Worm (Caenorhabditis elegans) whole organism, late embryonic: ENCODE data around the gene flp-17.

Experiments
- C38D4.7 ChIP-seq: fragments of 200-800 bp; sonication (Bioruptor generic); optimal IDR thresholded peaks from 2 replicates; lab custom pipeline; 2018; ENCODE audit warnings: mild to moderate bottlenecking, missing genetic modification characterization, moderate library complexity, missing compliant biosample characterization
- F13H6.1 ChIP-seq: sonication (generic microtip); optimal IDR thresholded peaks from 2 replicates; lab custom pipeline; 2016; ENCODE audit warnings: missing genetic modification characterization, missing compliant biosample characterization
- K02D7.2 ChIP-seq: sonication (generic microtip); optimal IDR thresholded peaks from 2 replicates; lab custom pipeline; 2017; ENCODE audit warnings: mild to moderate bottlenecking, missing genetic modification characterization, missing compliant biosample characterization
- K09A11.1 ChIP-seq: sonication (generic microtip); optimal IDR thresholded peaks from 2 replicates; lab custom pipeline; 2017; ENCODE audit warnings: antibody characterized with exemption, mild to moderate bottlenecking, missing genetic modification characterization, missing compliant biosample characterization; ENCODE audit not compliant: insufficient read depth
- Y22D7AL.16 ChIP-seq: sonication (generic microtip); optimal IDR thresholded peaks from 2 replicates; lab custom pipeline; 2016; ENCODE audit warnings: missing genetic modification characterization, missing compliant biosample characterization
- ceh-18 ChIP-seq: sonication (generic microtip); optimal IDR thresholded peaks from 2 replicates; lab custom pipeline; 2016; ENCODE audit warnings: missing genetic modification characterization, missing compliant biosample characterization
- ceh-2 ChIP-seq: sonication (generic microtip); optimal IDR thresholded peaks from 2 replicates; lab custom pipeline; 2016; ENCODE audit warnings: missing genotype, missing genetic modification characterization, missing compliant biosample characterization
- ceh-24 ChIP-seq: sonication (generic microtip); optimal IDR thresholded peaks from 2 replicates; lab custom pipeline; 2016; ENCODE audit warnings: mild to moderate bottlenecking, missing genetic modification characterization, missing compliant biosample characterization
- ceh-30 ChIP-seq: fragments of 150-350 bp; optimal IDR thresholded peaks from 2 replicates; lab custom pipeline; 2014; ENCODE audit warnings: missing biosample characterization, missing genetic modification characterization
- ceh-31 ChIP-seq: sonication (generic microtip); optimal IDR thresholded peaks from 2 replicates; lab custom pipeline; 2016; ENCODE audit warnings: missing genetic modification characterization, missing compliant biosample characterization
- ceh-45 ChIP-seq: fragments of 200-800 bp; sonication (Bioruptor generic); IDR thresholded peaks from 2 replicates; pipeline ENCODE4 v1.3.6; 2022; ENCODE audit warnings: missing genetic modification reagents, missing genetic modification characterization, missing compliant biosample characterization
- ceh-9 ChIP-seq: sonication (generic microtip); optimal IDR thresholded peaks from 2 replicates; lab custom pipeline; 2016; ENCODE audit warnings: mild to moderate bottlenecking, missing genetic modification characterization, inconsistent platforms, missing compliant biosample characterization
- che-1 ChIP-seq: sonication (generic microtip); optimal IDR thresholded peaks from 2 replicates; lab custom pipeline; 2016; ENCODE audit warnings: mild to moderate bottlenecking, missing genetic modification characterization, missing compliant biosample characterization
- dmd-4 ChIP-seq: sonication (generic microtip); optimal IDR thresholded peaks from 2 replicates; lab custom pipeline; 2016; ENCODE audit warnings: borderline replicate concordance, missing genetic modification characterization, missing compliant biosample characterization
- elt-2 ChIP-seq: sonication (generic microtip); optimal IDR thresholded peaks from 2 replicates; lab custom pipeline; 2016; ENCODE audit warnings: missing genetic modification reagents, missing genetic modification characterization, missing compliant biosample characterization
- ets-4 ChIP-seq: sonication (generic microtip); optimal IDR thresholded peaks from 2 replicates; lab custom pipeline; 2016; ENCODE audit warnings: missing genetic modification characterization, missing compliant biosample characterization
- eyg-1 ChIP-seq: sonication (generic microtip); optimal IDR thresholded peaks from 2 replicates; lab custom pipeline; 2016; ENCODE audit warnings: missing genotype, missing genetic modification characterization, missing compliant biosample characterization
- fkh-10 ChIP-seq: fragments of 150-350 bp; optimal IDR thresholded peaks from 2 replicates; lab custom pipeline; 2014; ENCODE audit warnings: missing biosample characterization, missing genetic modification reagents, missing genetic modification characterization
- fkh-6 ChIP-seq: sonication (generic microtip); optimal IDR thresholded peaks from 2 replicates; lab custom pipeline; 2016; ENCODE audit warnings: missing genetic modification characterization, missing compliant biosample characterization
- gmeb-2 ChIP-seq: sonication (generic microtip); optimal IDR thresholded peaks from 2 replicates; lab custom pipeline; 2016; ENCODE audit warnings: missing genetic modification characterization, inconsistent platforms, missing compliant biosample characterization
- hlh-13 ChIP-seq: fragments of 200-800 bp; sonication (Bioruptor generic); optimal IDR thresholded peaks from 2 replicates; lab custom pipeline; 2018; ENCODE audit warnings: mild to moderate bottlenecking, missing genetic modification characterization, missing compliant biosample characterization
- hlh-15 ChIP-seq: sonication (generic microtip); optimal IDR thresholded peaks from 2 replicates; lab custom pipeline; 2016; ENCODE audit warnings: missing genetic modification characterization, missing compliant biosample characterization
- hlh-6 ChIP-seq: sonication (generic microtip); optimal IDR thresholded peaks from 2 replicates; lab custom pipeline; 2016; ENCODE audit warnings: missing genotype, missing genetic modification characterization, missing compliant biosample characterization
- hlh-8 ChIP-seq: sonication (generic microtip); optimal IDR thresholded peaks from 2 replicates; lab custom pipeline; 2016; ENCODE audit warnings: missing genotype, missing genetic modification characterization, missing compliant biosample characterization
- lim-6 ChIP-seq: sonication (generic microtip); optimal IDR thresholded peaks from 2 replicates; lab custom pipeline; 2016; ENCODE audit warnings: missing genetic modification characterization, missing compliant biosample characterization
- lin-11 ChIP-seq: fragments of 200-800 bp; sonication (Bioruptor generic); optimal IDR thresholded peaks from 2 replicates; lab custom pipeline; 2018; ENCODE audit warnings: mild to moderate bottlenecking, missing genetic modification characterization, missing compliant biosample characterization
- madf-2 ChIP-seq: sonication (generic microtip); optimal IDR thresholded peaks from 2 replicates; lab custom pipeline; 2017; ENCODE audit warnings: missing genetic modification characterization, missing compliant biosample characterization
- nhr-232 ChIP-seq: sonication (generic microtip); optimal IDR thresholded peaks from 2 replicates; lab custom pipeline; 2016; ENCODE audit warnings: missing genetic modification characterization, missing compliant biosample characterization
- odd-2 ChIP-seq: sonication (generic microtip); optimal IDR thresholded peaks from 2 replicates; lab custom pipeline; 2017; ENCODE audit warnings: antibody characterized with exemption, mild to moderate bottlenecking, missing genetic modification characterization, missing compliant biosample characterization
- pag-3 ChIP-seq: sonication (generic microtip); optimal IDR thresholded peaks from 2 replicates; lab custom pipeline; 2016; ENCODE audit warnings: missing compliant biosample characterization, missing genetic modification characterization, borderline replicate concordance
- pat-9 ChIP-seq: fragments of 200-800 bp; sonication (Bioruptor generic); optimal IDR thresholded peaks from 2 replicates; lab custom pipeline; 2018; ENCODE audit warnings: mild to moderate bottlenecking, missing genetic modification characterization, moderate library complexity, missing compliant biosample characterization
- pax-1 ChIP-seq: fragments of 150-350 bp; optimal IDR thresholded peaks from 2 replicates; lab custom pipeline; 2014; ENCODE audit warnings: missing biosample characterization, missing genetic modification characterization
- pha-2 ChIP-seq: sonication (generic microtip); optimal IDR thresholded peaks from 2 replicates; lab custom pipeline; 2017; ENCODE audit warnings: mild to moderate bottlenecking, missing genetic modification characterization, missing compliant biosample characterization
- pha-4 ChIP-seq: fragments of 150-350 bp; optimal IDR thresholded peaks from 2 replicates; lab custom pipeline; 2018; ENCODE audit warnings: missing biosample characterization, missing genetic modification reagents, missing genetic modification characterization
- pqm-1 ChIP-seq: sonication (generic microtip); optimal IDR thresholded peaks from 2 replicates; lab custom pipeline; 2016; ENCODE audit warnings: missing genetic modification characterization, missing compliant biosample characterization
- pros-1 ChIP-seq: fragments of 150-350 bp; optimal IDR thresholded peaks from 2 replicates; lab custom pipeline; 2014; ENCODE audit warnings: missing biosample characterization, missing genetic modification reagents, missing genetic modification characterization
- sox-2 ChIP-seq: fragments of 200-800 bp; sonication (Bioruptor generic); IDR thresholded peaks from 2 replicates; pipeline ENCODE4 v1.3.6; 2022; ENCODE audit warnings: missing genetic modification reagents, missing genetic modification characterization, missing compliant biosample characterization
- tbx-2 ChIP-seq: sonication (generic microtip); optimal IDR thresholded peaks from 2 replicates; lab custom pipeline; 2016; ENCODE audit warnings: missing genetic modification characterization, missing compliant biosample characterization
- unc-3 ChIP-seq, 2 experiments: fragments of 200-800 bp in 1 of 2; sonication (Bioruptor generic) in 1 of 2; sonication (generic microtip) in 1 of 2; conservative IDR thresholded peaks in 1 of 2; optimal IDR thresholded peaks in 1 of 2; 2 replicates each; pipeline versions ENCODE4 v1.3.6 to Lab custom; 2016 to 2022; ENCODE audit warnings: missing compliant biosample characterization in 2 of 2, missing genetic modification characterization in 2 of 2, missing genetic modification reagents in 1 of 2
- unc-42 ChIP-seq: sonication (generic microtip); optimal IDR thresholded peaks from 2 replicates; lab custom pipeline; 2016; ENCODE audit warnings: missing genotype, missing genetic modification characterization, missing compliant biosample characterization
- unc-86 ChIP-seq: sonication (generic microtip); optimal IDR thresholded peaks from 2 replicates; lab custom pipeline; 2016; ENCODE audit warnings: missing genetic modification characterization, missing compliant biosample characterization
- zip-5 ChIP-seq: sonication (generic microtip); optimal IDR thresholded peaks from 2 replicates; lab custom pipeline; 2016; ENCODE audit warnings: missing genetic modification characterization, missing compliant biosample characterization

Gene flp-17

ce11 chrIV:17206745-17207144 is 15.1 kb upstream of the flp-17 start, which contains the start of gene cnnm-1:
Gene cnnm-1 (minus strand): TSS chrIV:17206845.
- TF ChIP-seq ceh-24 (tag; lab: Kevin White, UChicago) (no peak), tbx-2 (tag; lab: Kevin White, UChicago) (no peak), pat-9 (tag; lab: Kevin White, UChicago) (no peak), pros-1 (tag; lab: Kevin White, UChicago) (no peak), F13H6.1 (tag; lab: Kevin White, UChicago) (no peak), fkh-10 (GFP tag; lab: Kevin White, UChicago) (no peak), ceh-18 (no peak), ceh-9 (tag; lab: Kevin White, UChicago) (no peak)

- TF ChIP-seq pqm-1 (tag; lab: Kevin White, UChicago) (no peak), gmeb-2 (tag; lab: Kevin White, UChicago) (no peak), lim-6 (tag; lab: Kevin White, UChicago) (no peak), pat-9 (tag; lab: Kevin White, UChicago) (no peak), sox-2 (no peak)
Observed at ce11 chrIV:17199706-17200105, 8.0 kb upstream of the flp-17 start.

ce11 chrIV:17193491-17193890 is 1.8 kb upstream of the flp-17 start:
- no peak for TF ChIP-seq pha-4 (tag; lab: Kevin White, UChicago)
- no peak for TF ChIP-seq Y22D7AL.16
- TF ChIP-seq pqm-1 (tag; lab: Kevin White, UChicago): no peak
- no peak for TF ChIP-seq ceh-2 (tag; lab: Kevin White, UChicago)
- TF ChIP-seq pha-2 (tag; lab: Kevin White, UChicago): no peak
- no peak for TF ChIP-seq hlh-8
- TF ChIP-seq nhr-232: no peak
- no peak for TF ChIP-seq K02D7.2 (tag; lab: Kevin White, UChicago)
- no peak for TF ChIP-seq C38D4.7 (GFP tag; lab: Kevin White, UChicago)
- no peak for TF ChIP-seq ceh-18
- no peak for TF ChIP-seq hlh-13
- no peak for TF ChIP-seq ceh-9 (tag; lab: Kevin White, UChicago)
- no peak for TF ChIP-seq lin-11 (tag; lab: Kevin White, UChicago)
- TF ChIP-seq hlh-15 (tag; lab: Kevin White, UChicago): no peak
- no peak for TF ChIP-seq unc-3 (GFP tag; conservative IDR thresholded peaks at IDR 0.05; lab: Robert Waterston, UW)
- no peak for TF ChIP-seq unc-3 (tag; optimal IDR thresholded peaks at IDR 0.05; lab: Kevin White, UChicago)
- no peak for TF ChIP-seq pax-1 (tag; lab: Kevin White, UChicago)
- no peak for TF ChIP-seq K09A11.1 (tag; lab: Kevin White, UChicago)
- TF ChIP-seq zip-5 (tag; lab: Kevin White, UChicago): no peak
- TF ChIP-seq pros-1 (tag; lab: Kevin White, UChicago): no peak
- no peak for TF ChIP-seq pag-3 (tag; lab: Kevin White, UChicago)
- TF ChIP-seq, all 69 proteins: peak for 0

ce11 chrIV:17189193-17189592 is 2.5 kb downstream of the flp-17 start:
- TF ChIP-seq K09A11.1 (tag; lab: Kevin White, UChicago) (no peak), fkh-6 (tag; lab: Kevin White, UChicago) (no peak), unc-86 (tag; lab: Kevin White, UChicago) (no peak), C38D4.7 (GFP tag; lab: Kevin White, UChicago) (no peak)

- TF ChIP-seq ceh-30 (tag; lab: Kevin White, UChicago) (no peak), dmd-4 (tag; lab: Kevin White, UChicago) (no peak), hlh-6 (tag; lab: Kevin White, UChicago) (no peak), ceh-45 (GFP tag; lab: Robert Waterston, UW) (no peak), ets-4 (tag; lab: Kevin White, UChicago) (no peak), pax-1 (tag; lab: Kevin White, UChicago) (no peak), eyg-1 (tag; lab: Kevin White, UChicago) (no peak), pros-1 (tag; lab: Kevin White, UChicago) (no peak), madf-2 (tag; lab: Kevin White, UChicago) (no peak), ceh-31 (tag; lab: Kevin White, UChicago) (no peak), che-1 (tag; lab: Kevin White, UChicago) (no peak), elt-2 (no peak), K02D7.2 (tag; lab: Kevin White, UChicago) (no peak), unc-42 (no peak), odd-2 (tag; lab: Kevin White, UChicago) (no peak)
- TF ChIP-seq, all 69 proteins: peak for 0
Observed at ce11 chrIV:17183629-17184028, 8.1 kb downstream of the flp-17 start, which contains the start of gene col-138. Gene col-138 (minus strand): TSS chrIV:17183729.
